Worm (Caenorhabditis elegans) whole organism, L1 larva: ENCODE results near the gene ZK546.5.

Experiments used
- C04F5.9 ChIP-seq: sonication (generic microtip); optimal IDR thresholded peaks from 2 replicates; lab custom pipeline; 2016; ENCODE audit warnings: missing genetic modification characterization, missing compliant biosample characterization
- C34B4.2 ChIP-seq: sonication (generic microtip); optimal IDR thresholded peaks from 2 replicates; lab custom pipeline; 2017; ENCODE audit warnings: mild to moderate bottlenecking, missing genetic modification characterization, missing compliant biosample characterization
- aha-1 ChIP-seq: fragments of 150-350 bp; optimal IDR thresholded peaks from 2 replicates; lab custom pipeline; 2014; ENCODE audit warnings: missing biosample characterization, missing genetic modification characterization
- aly-2 ChIP-seq: fragments of 150-350 bp; optimal IDR thresholded peaks from 2 replicates; lab custom pipeline; 2014; ENCODE audit warnings: missing biosample characterization, missing genetic modification characterization
- ama-1 ChIP-seq: fragments of 150-350 bp; optimal IDR thresholded peaks from 2 replicates; lab custom pipeline; 2014
- blmp-1 ChIP-seq: fragments of 150-350 bp; optimal IDR thresholded peaks from 2 replicates; lab custom pipeline; 2014; ENCODE audit warnings: missing biosample characterization, missing genetic modification characterization
- ceh-63 ChIP-seq: fragments of 200-800 bp; sonication (Bioruptor generic); optimal IDR thresholded peaks from 2 replicates; lab custom pipeline; 2018; ENCODE audit warnings: mild to moderate bottlenecking, missing genetic modification characterization, missing compliant biosample characterization
- ceh-8 ChIP-seq: fragments of 200-800 bp; sonication (Bioruptor generic); optimal IDR thresholded peaks from 2 replicates; lab custom pipeline; 2018; ENCODE audit warnings: mild to moderate bottlenecking, missing genetic modification characterization, moderate library complexity, missing compliant biosample characterization
- ces-1 ChIP-seq: fragments of 150-350 bp; optimal IDR thresholded peaks from 2 replicates; lab custom pipeline; 2014; ENCODE audit warnings: missing biosample characterization, missing genetic modification reagents, missing genetic modification characterization
- efl-1 ChIP-seq, 4 experiments: fragments of 150-350 bp; optimal IDR thresholded peaks in 3 of 4; peaks in 1 of 4; 1 replicate in 1 of 4; 2 replicates in 3 of 4; lab custom pipeline; 2014; ENCODE audit warnings: missing biosample characterization in 2 of 4, missing genetic modification characterization in 2 of 4, missing genetic modification reagents in 2 of 4
- efl-3 ChIP-seq: fragments of 200-800 bp; sonication (Bioruptor generic); optimal IDR thresholded peaks from 2 replicates; lab custom pipeline; 2018; ENCODE audit warnings: mild to moderate bottlenecking, missing genetic modification characterization, missing compliant biosample characterization
- egl-13 ChIP-seq: sonication (generic microtip); optimal IDR thresholded peaks from 2 replicates; lab custom pipeline; 2016; ENCODE audit warnings: missing genotype, missing genetic modification reagents, missing genetic modification characterization, missing compliant biosample characterization
- elt-2 ChIP-seq: sonication (generic microtip); optimal IDR thresholded peaks from 2 replicates; lab custom pipeline; 2016; ENCODE audit warnings: missing genetic modification characterization, mild to moderate bottlenecking, inconsistent platforms, missing compliant biosample characterization, missing genetic modification reagents
- fkh-10 ChIP-seq: sonication (generic microtip); optimal IDR thresholded peaks from 2 replicates; lab custom pipeline; 2017; ENCODE audit warnings: missing biosample characterization, missing genetic modification reagents, missing genetic modification characterization
- fkh-8 ChIP-seq: sonication (generic microtip); optimal IDR thresholded peaks from 2 replicates; lab custom pipeline; 2016; ENCODE audit warnings: mild to moderate bottlenecking, missing genetic modification characterization, missing compliant biosample characterization
- irx-1 ChIP-seq: sonication (generic microtip); optimal IDR thresholded peaks from 2 replicates; lab custom pipeline; 2016; ENCODE audit warnings: missing genetic modification characterization, missing compliant biosample characterization
- isw-1 ChIP-seq: fragments of 200-800 bp; sonication (Bioruptor generic); IDR thresholded peaks from 2 replicates; pipeline ENCODE4 v1.3.6; 2022; ENCODE audit warnings: missing genetic modification characterization, missing compliant biosample characterization
- jun-1 ChIP-seq: fragments of 150-350 bp; optimal IDR thresholded peaks from 2 replicates; lab custom pipeline; 2014; ENCODE audit warnings: missing biosample characterization, missing genetic modification reagents, missing genetic modification characterization
- lin-13 ChIP-seq: fragments of 150-350 bp; optimal IDR thresholded peaks from 2 replicates; lab custom pipeline; 2014; ENCODE audit warnings: missing biosample characterization, missing genetic modification reagents, missing genetic modification characterization
- lin-14 ChIP-seq: fragments of 200-800 bp; sonication (Bioruptor generic); optimal IDR thresholded peaks from 2 replicates; lab custom pipeline; 2018; ENCODE audit warnings: mild to moderate bottlenecking, missing genetic modification characterization, moderate library complexity, missing compliant biosample characterization
- lin-15B ChIP-seq: fragments of 150-350 bp; sonication (generic microtip); optimal IDR thresholded peaks from 3 replicates; lab custom pipeline; 2014; ENCODE audit warnings: missing biosample characterization, missing genetic modification characterization
- lin-35 ChIP-seq, 2 experiments: fragments of 150-350 bp; optimal IDR thresholded peaks; 2 replicates each; lab custom pipeline; 2014; ENCODE audit warnings: missing biosample characterization in 2 of 2, missing genetic modification characterization in 2 of 2, missing genetic modification reagents in 2 of 2
- lin-39 ChIP-seq: fragments of 150-350 bp; optimal IDR thresholded peaks from 2 replicates; lab custom pipeline; 2014; ENCODE audit warnings: missing biosample characterization, missing genetic modification reagents, missing genetic modification characterization
- lsy-2 ChIP-seq, 2 experiments: fragments of 150-350 bp; optimal IDR thresholded peaks; 2 replicates each; lab custom pipeline; 2014; ENCODE audit warnings: missing biosample characterization in 2 of 2, missing genetic modification characterization in 2 of 2
- mab-9 ChIP-seq: fragments of 200-800 bp; sonication (Bioruptor generic); IDR thresholded peaks from 2 replicates; pipeline ENCODE4 v1.3.6; 2022; ENCODE audit warnings: missing genetic modification reagents, missing genetic modification characterization, missing compliant biosample characterization
- mef-2 ChIP-seq: fragments of 150-350 bp; optimal IDR thresholded peaks from 2 replicates; lab custom pipeline; 2014; ENCODE audit warnings: missing biosample characterization, missing genetic modification characterization
- mep-1 ChIP-seq: fragments of 150-350 bp; optimal IDR thresholded peaks from 2 replicates; lab custom pipeline; 2014; ENCODE audit warnings: missing biosample characterization, missing genetic modification characterization
- nhr-11 ChIP-seq: fragments of 150-350 bp; optimal IDR thresholded peaks from 2 replicates; lab custom pipeline; 2014; ENCODE audit warnings: missing biosample characterization, missing genetic modification characterization
- nhr-19 ChIP-seq: fragments of 200-800 bp; sonication (Bioruptor generic); conservative IDR thresholded peaks from 2 replicates; pipeline ENCODE4 v1.3.6; 2022; ENCODE audit warnings: missing genetic modification characterization, missing compliant biosample characterization
- nhr-20 ChIP-seq: sonication (generic microtip); optimal IDR thresholded peaks from 2 replicates; lab custom pipeline; 2016; ENCODE audit warnings: mild to moderate bottlenecking, missing genetic modification characterization, missing compliant biosample characterization
- nhr-237 ChIP-seq: fragments of 150-350 bp; optimal IDR thresholded peaks from 2 replicates; lab custom pipeline; 2014; ENCODE audit warnings: missing biosample characterization, missing genetic modification characterization
- nhr-28 ChIP-seq: fragments of 150-350 bp; optimal IDR thresholded peaks from 2 replicates; lab custom pipeline; 2014; ENCODE audit warnings: missing biosample characterization, missing genetic modification characterization
- nhr-47 ChIP-seq: sonication (generic microtip); optimal IDR thresholded peaks from 2 replicates; lab custom pipeline; 2016; ENCODE audit warnings: mild to moderate bottlenecking, missing genetic modification characterization, moderate library complexity, missing compliant biosample characterization
- nhr-71 ChIP-seq: sonication (generic microtip); optimal IDR thresholded peaks from 2 replicates; lab custom pipeline; 2016; ENCODE audit warnings: mild to moderate bottlenecking, missing genetic modification characterization, moderate library complexity, missing compliant biosample characterization
- nhr-76 ChIP-seq: sonication (generic microtip); optimal IDR thresholded peaks from 2 replicates; lab custom pipeline; 2017; ENCODE audit warnings: missing biosample characterization, missing genetic modification characterization
- nhr-85 ChIP-seq: sonication (generic microtip); peaks from one replicate; lab custom pipeline; 2016; ENCODE audit warnings: missing genetic modification characterization, inconsistent platforms, missing compliant biosample characterization
- nhr-90 ChIP-seq: sonication (generic microtip); optimal IDR thresholded peaks from 2 replicates; lab custom pipeline; 2016; ENCODE audit warnings: mild to moderate bottlenecking, missing genetic modification characterization, missing compliant biosample characterization; ENCODE audit not compliant: poor library complexity
- pax-3 ChIP-seq: fragments of 200-800 bp; sonication (Bioruptor generic); optimal IDR thresholded peaks from 2 replicates; lab custom pipeline; 2018; ENCODE audit warnings: mild to moderate bottlenecking, missing genetic modification characterization, moderate library complexity, missing compliant biosample characterization
- pqm-1 ChIP-seq: sonication (generic microtip); optimal IDR thresholded peaks from 3 replicates; lab custom pipeline; 2017; ENCODE audit warnings: missing biosample characterization, missing genetic modification characterization
- sox-4 ChIP-seq: sonication (generic microtip); optimal IDR thresholded peaks from 2 replicates; lab custom pipeline; 2016; ENCODE audit warnings: missing genetic modification characterization, missing compliant biosample characterization
- sup-37 ChIP-seq: fragments of 200-800 bp; sonication (Bioruptor generic); optimal IDR thresholded peaks from 2 replicates; lab custom pipeline; 2018; ENCODE audit warnings: mild to moderate bottlenecking, missing genetic modification characterization, missing compliant biosample characterization
- swsn-7 ChIP-seq: sonication (generic microtip); optimal IDR thresholded peaks from 2 replicates; lab custom pipeline; 2016; ENCODE audit warnings: missing genetic modification characterization, missing compliant biosample characterization
- tbx-2 ChIP-seq: sonication (generic microtip); optimal IDR thresholded peaks from 2 replicates; lab custom pipeline; 2016; ENCODE audit warnings: missing genetic modification characterization, missing compliant biosample characterization
- unc-30 ChIP-seq: sonication (generic microtip); optimal IDR thresholded peaks from 2 replicates; lab custom pipeline; 2017; ENCODE audit warnings: missing biosample characterization, missing genetic modification characterization
- unc-62 ChIP-seq: fragments of 150-350 bp; optimal IDR thresholded peaks from 2 replicates; lab custom pipeline; 2014; ENCODE audit warnings: missing biosample characterization, missing genetic modification reagents, missing genetic modification characterization
- unc-86 ChIP-seq: sonication (generic microtip); optimal IDR thresholded peaks from 2 replicates; lab custom pipeline; 2016; ENCODE audit warnings: missing genetic modification characterization, missing compliant biosample characterization
- unc-98 ChIP-seq: fragments of 200-800 bp; sonication (Bioruptor generic); IDR thresholded peaks from 2 replicates; pipeline ENCODE4 v1.3.6; 2022; ENCODE audit warnings: missing genetic modification characterization, missing compliant biosample characterization
- xbp-1 ChIP-seq: sonication (generic microtip); optimal IDR thresholded peaks from 2 replicates; lab custom pipeline; 2016; ENCODE audit warnings: missing genetic modification characterization, missing compliant biosample characterization
- zag-1 ChIP-seq: fragments of 150-350 bp; optimal IDR thresholded peaks from 2 replicates; lab custom pipeline; 2014; ENCODE audit warnings: missing biosample characterization, missing genetic modification characterization
- zip-4 ChIP-seq: fragments of 200-800 bp; sonication (Bioruptor generic); optimal IDR thresholded peaks from 2 replicates; lab custom pipeline; 2018; ENCODE audit warnings: mild to moderate bottlenecking, missing genetic modification characterization, moderate library complexity, missing compliant biosample characterization
- ztf-11 ChIP-seq, 2 experiments: sonication (generic microtip); optimal IDR thresholded peaks; 2 replicates each; lab custom pipeline; 2016 to 2017; ENCODE audit warnings: missing genetic modification characterization in 2 of 2, missing biosample characterization in 1 of 2, missing compliant biosample characterization in 1 of 2
- ztf-4 ChIP-seq: fragments of 150-350 bp; optimal IDR thresholded peaks from 2 replicates; lab custom pipeline; 2014; ENCODE audit warnings: missing biosample characterization, missing genetic modification characterization

ZK546.5 gene

ce11 chrII:4945695-4946094 lies 10.1 kb downstream of the ZK546.5 start, which contains the start of the genes gldi-11 and ZK546.2 (continued):
- no peak for TF ChIP-seq unc-98 (GFP tag; lab: Robert Waterston, UW)
- no peak for TF ChIP-seq lin-39
- no peak for TF ChIP-seq efl-1 (optimal IDR thresholded peaks at IDR 0.05; lab: Kevin White, UChicago)
- peak in 1 of 2 experiments; percentile 89 for TF ChIP-seq efl-1 (GFP tag; optimal IDR thresholded peaks at IDR 0.05 in 1 of 2; lab: Kevin White, UChicago)
- no peak for TF ChIP-seq lin-13 (GFP tag; lab: Kevin White, UChicago)
- TF ChIP-seq unc-30 (tag; lab: Kevin White, UChicago), result no peak
- TF ChIP-seq lin-14, result no peak
- TF ChIP-seq pqm-1, result no peak
- no peak for TF ChIP-seq zag-1
- no peak for TF ChIP-seq tbx-2
- TF ChIP-seq nhr-47 (tag; lab: Kevin White, UChicago), result no peak
- no peak for TF ChIP-seq isw-1
- TF ChIP-seq sox-4, result no peak
- TF ChIP-seq aly-2 (tag; lab: Kevin White, UChicago), result no peak
- TF ChIP-seq nhr-20, result no peak
- no peak for TF ChIP-seq ces-1 (GFP tag; lab: Kevin White, UChicago)
- peak in 1 of 2 experiments; percentile 46 for TF ChIP-seq lsy-2 (tag; optimal IDR thresholded peaks at IDR 0.05; lab: Kevin White, UChicago)
- peak in 1 of 2 experiments; percentile 31 for TF ChIP-seq lin-35 (GFP tag; optimal IDR thresholded peaks at IDR 0.05; lab: Kevin White, UChicago)
- no peak for TF ChIP-seq C34B4.2 (tag; lab: Kevin White, UChicago)
- no peak for TF ChIP-seq unc-86 (tag; lab: Kevin White, UChicago)
- TF ChIP-seq swsn-7 (tag; lab: Kevin White, UChicago), result no peak

- TF ChIP-seq egl-13 (tag; lab: Kevin White, UChicago) (no peak), ces-1 (GFP tag; lab: Kevin White, UChicago) (no peak), efl-3 (GFP tag; lab: Kevin White, UChicago) (no peak), aha-1 (no peak), nhr-71 (peak; percentile 6), ztf-4 (tag; lab: Kevin White, UChicago) (no peak), nhr-85 (tag; lab: Kevin White, UChicago) (no peak), nhr-237 (tag; lab: Kevin White, UChicago) (no peak), lsy-2 (tag; optimal IDR thresholded peaks at IDR 0.05; lab: Kevin White, UChicago) (peak in 1 of 2 experiments; percentile 41), ceh-63 (GFP tag; lab: Kevin White, UChicago) (no peak), lin-35 (GFP tag; optimal IDR thresholded peaks at IDR 0.05; lab: Kevin White, UChicago) (peak; percentile 23 to 37), fkh-10 (GFP tag; lab: Kevin White, UChicago) (no peak), nhr-76 (no peak), jun-1 (tag; lab: Kevin White, UChicago) (no peak), nhr-28 (tag; lab: Kevin White, UChicago) (no peak), nhr-11 (tag; lab: Kevin White, UChicago) (no peak), lin-15B (tag; lab: Kevin White, UChicago) (no peak), lin-14 (no peak), C04F5.9 (tag; lab: Kevin White, UChicago) (no peak), mab-9 (no peak), xbp-1 (no peak), aly-2 (tag; lab: Kevin White, UChicago) (no peak), unc-30 (tag; lab: Kevin White, UChicago) (no peak), C34B4.2 (tag; lab: Kevin White, UChicago) (no peak), irx-1 (tag; lab: Kevin White, UChicago) (no peak), nhr-90 (tag; lab: Kevin White, UChicago) (no peak), elt-2 (no peak), sup-37 (GFP tag; lab: Kevin White, UChicago) (no peak), nhr-19 (GFP tag; lab: Robert Waterston, UW) (no peak), pax-3 (tag; lab: Kevin White, UChicago) (no peak), ceh-8 (GFP tag; lab: Kevin White, UChicago) (no peak), fkh-8 (tag; lab: Kevin White, UChicago) (no peak), unc-62 (GFP tag; lab: Kevin White, UChicago) (no peak), nhr-47 (tag; lab: Kevin White, UChicago) (no peak), isw-1 (no peak), blmp-1 (tag; lab: Kevin White, UChicago) (no peak), mef-2 (tag; lab: Kevin White, UChicago) (no peak), ztf-11 (tag; optimal IDR thresholded peaks at IDR 0.05; lab: Kevin White, UChicago) (no peak), mep-1 (peak; percentile 38), zip-4 (GFP tag; lab: Kevin White, UChicago) (no peak), ama-1 (lab: Kevin White, UChicago) (no peak)
Measured at ce11 chrII:4946775-4947174, 11.2 kb downstream of the ZK546.5 start.
